Worm (Caenorhabditis elegans) whole organism, early embryonic: ENCODE results near the gene T02G5.15.

Experiments used
- flt-1 ChIP-seq: fragments of 200-800 bp; sonication (Bioruptor generic); IDR thresholded peaks from 2 replicates; pipeline ENCODE4 v1.3.6; 2022; ENCODE audit warnings: missing genetic modification characterization, missing compliant biosample characterization
- hmbx-1 ChIP-seq: sonication (generic microtip); optimal IDR thresholded peaks from 2 replicates; lab custom pipeline; 2016; ENCODE audit warnings: mild to moderate bottlenecking, missing genetic modification characterization, missing compliant biosample characterization
- sea-1 ChIP-seq: fragments of 200-800 bp; sonication (Bioruptor generic); conservative IDR thresholded peaks from 2 replicates; pipeline ENCODE4 v1.3.6; 2022; ENCODE audit warnings: missing genetic modification characterization, missing compliant biosample characterization

- TF ChIP-seq sea-1 (GFP tag; lab: Robert Waterston, UW) (no peak), hmbx-1 (tag; lab: Kevin White, UChicago) (no peak), flt-1 (GFP tag; lab: Robert Waterston, UW) (no peak)
These were observed 27.5 kb downstream of the T02G5.15 start, which contains the start of gene F10E7.5 for ce11 chrII:7111657-7112049.
